Fruit fly (Drosophila melanogaster) whole organism, adult: Measurements from ENCODE around the gene Tat.
A peak's percentile ranks its signal among the peaks of the same experiment; 100 is the strongest.

Experiments used
- CG11617 ChIP-seq: fragments of 200-800 bp; sonication (Bioruptor generic); optimal IDR thresholded peaks from 2 replicates; lab custom pipeline; 2017; ENCODE audit warnings: mild to moderate bottlenecking, missing biosample characterization, missing genetic modification reagents, missing genetic modification characterization
- CG14711 ChIP-seq: fragments of 200-800 bp; sonication (Bioruptor generic); optimal IDR thresholded peaks from 2 replicates; lab custom pipeline; 2018; ENCODE audit warnings: missing biosample characterization, mild to moderate bottlenecking, missing genetic modification characterization, moderate library complexity
- CG33017 ChIP-seq: fragments of 200-800 bp; sonication (Bioruptor generic); optimal IDR thresholded peaks from 2 replicates; lab custom pipeline; 2018; ENCODE audit warnings: missing biosample characterization, mild to moderate bottlenecking, missing genetic modification characterization, moderate library complexity
- CG5204 ChIP-seq: fragments of 200-800 bp; sonication (Bioruptor generic); optimal IDR thresholded peaks from 2 replicates; lab custom pipeline; 2016; ENCODE audit warnings: missing biosample characterization, missing genetic modification characterization
- Clk ChIP-seq: fragments of 200-800 bp; sonication (Bioruptor generic); optimal IDR thresholded peaks from 2 replicates; lab custom pipeline; 2017; ENCODE audit warnings: missing biosample characterization, missing genetic modification characterization
- Crg-1 ChIP-seq: fragments of 200-800 bp; sonication (Bioruptor generic); optimal IDR thresholded peaks from 2 replicates; lab custom pipeline; 2016; ENCODE audit warnings: missing biosample characterization, missing genetic modification characterization
- Hr96 ChIP-seq: fragments of 200-800 bp; sonication (Bioruptor generic); optimal IDR thresholded peaks from 2 replicates; lab custom pipeline; 2016; ENCODE audit warnings: missing biosample characterization, missing genetic modification characterization
- Mnt ChIP-seq: fragments of 200-800 bp; sonication (Bioruptor generic); optimal IDR thresholded peaks from 2 replicates; lab custom pipeline; 2016; ENCODE audit warnings: missing biosample characterization, mild to moderate bottlenecking, missing genetic modification characterization
- bab1 ChIP-seq: fragments of 200-800 bp; sonication (Bioruptor generic); optimal IDR thresholded peaks from 3 replicates; lab custom pipeline; 2019; ENCODE audit warnings: missing biosample characterization, mild to moderate bottlenecking, missing genetic modification characterization, moderate library complexity
- cnc ChIP-seq, 2 experiments: fragments of >200 bp; optimal IDR thresholded peaks; 2 replicates each; lab custom pipeline; 2017
- kay ChIP-seq: fragments of 200-800 bp; sonication (Bioruptor generic); peaks from one replicate; lab custom pipeline; 2016; ENCODE audit warnings: missing biosample characterization, missing genetic modification characterization, borderline replicate concordance
- pad ChIP-seq: fragments of 200-800 bp; sonication (Bioruptor generic); optimal IDR thresholded peaks from 3 replicates; lab custom pipeline; 2017; ENCODE audit warnings: missing biosample characterization, missing genetic modification characterization, mild to moderate bottlenecking, moderate library complexity, missing genetic modification reagents
- tj ChIP-seq: fragments of 200-800 bp; sonication (Bioruptor generic); optimal IDR thresholded peaks from 3 replicates; lab custom pipeline; 2017; ENCODE audit warnings: missing biosample characterization, mild to moderate bottlenecking, missing genetic modification characterization, moderate library complexity
- toe ChIP-seq: fragments of 200-800 bp; sonication (Bioruptor generic); optimal IDR thresholded peaks from 2 replicates; lab custom pipeline; 2016; ENCODE audit warnings: missing biosample characterization, missing genetic modification characterization

dm6 chrX:14221182-14221581 is 39.8 kb upstream of the Tat start:
- TF ChIP-seq Hr96 (no peak), tj (GFP tag; lab: Kevin White, UChicago) (no peak), CG11617 (no peak), toe (GFP tag; lab: Kevin White, UChicago) (no peak), CG5204 (GFP tag; lab: Kevin White, UChicago) (no peak), bab1 (GFP tag; lab: Kevin White, UChicago) (peak; percentile 9), cnc (optimal IDR thresholded peaks at IDR 0.05; lab: Kevin White, UChicago) (no peak), CG14711 (tag; lab: Kevin White, UChicago) (no peak), Clk (GFP tag; lab: Kevin White, UChicago) (no peak), CG33017 (tag; lab: Kevin White, UChicago) (no peak), Crg-1 (GFP tag; lab: Kevin White, UChicago) (no peak), kay (GFP tag; lab: Kevin White, UChicago) (no peak), Mnt (GFP tag; lab: Kevin White, UChicago) (no peak), pad (GFP tag; lab: Kevin White, UChicago) (peak; percentile 51)
